Worm (Caenorhabditis elegans): ENCODE data around the gene C07H6.2.

The C07H6.2 gene

DNA sequence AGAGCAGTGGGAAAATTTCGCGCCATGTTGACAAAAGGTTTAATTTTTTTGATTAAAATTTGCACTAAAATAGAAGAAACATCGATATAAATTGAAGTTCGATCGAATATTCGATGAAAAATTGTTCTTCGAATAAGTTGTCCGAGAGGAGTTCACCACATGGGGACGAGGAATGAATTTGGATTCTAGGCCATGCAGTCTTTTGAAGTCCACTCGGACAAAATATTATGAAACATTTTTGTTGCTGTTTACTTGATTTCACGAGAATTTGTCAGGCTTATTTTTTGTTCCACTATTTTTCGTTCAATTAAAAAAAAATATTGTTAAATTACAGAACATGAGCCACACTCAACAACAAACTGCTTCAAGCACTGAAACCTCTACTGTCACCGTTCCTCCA, at the start of gene C07H6.2, which contains the start of gene cux-7:
C07H6.2 (plus strand) TSS at position 338 of the 400 bp plus-strand sequence.
cux-7 (minus strand) TSS at position 174 of the 400 bp plus-strand sequence.
- TF ChIP-seq C17E4.6 (GFP tag; IDR thresholded peaks at IDR 0.05) (peak; percentile 59; the same call in 1 of the 2 replicates), hrde-1 (tag; optimal IDR thresholded peaks at IDR 0.05; ENCODE audit: borderline replicate concordance) (peak; percentile 89), bed-2 (GFP tag; IDR thresholded peaks at IDR 0.05) (peak; percentile 96), somi-1 (GFP tag; optimal IDR thresholded peaks at IDR 0.05) (peak; percentile 74), K11D2.4 (GFP tag; IDR thresholded peaks at IDR 0.05) (peak; percentile 87), ceh-91 (GFP tag; IDR thresholded peaks at IDR 0.05) (peak; percentile 75; the same call in 1 of the 2 replicates), hlh-26 (GFP tag; conservative IDR thresholded peaks at IDR 0.05) (no peak), mcd-1 (GFP tag; IDR thresholded peaks at IDR 0.05) (peak; percentile 88), him-1 (tag; optimal IDR thresholded peaks at IDR 0.05) (peak; percentile 66), nhr-179 (tag; optimal IDR thresholded peaks at IDR 0.05) (no peak), F10E7.11 (tag; optimal IDR thresholded peaks at IDR 0.05) (peak; percentile 80), snpc-4 (GFP tag; optimal IDR thresholded peaks at IDR 0.05) (peak; percentile 16), snpc-4 (tag; optimal IDR thresholded peaks at IDR 0.05) (peak in 2 of 4 experiments; percentile 63 to 78), athp-1 (tag; optimal IDR thresholded peaks at IDR 0.05) (peak; percentile 80), lin-35 (GFP tag; optimal IDR thresholded peaks at IDR 0.05) (peak in 2 of 3 experiments; percentile 10 to 91), F57C9.4 (tag; optimal IDR thresholded peaks at IDR 0.05) (peak; percentile 97), atf-7 (tag; optimal IDR thresholded peaks at IDR 0.05) (peak; percentile 74), egl-18 (GFP tag; IDR thresholded peaks at IDR 0.05) (0 out of 2 replicates have a peak, but pooled peaks have one; percentile 76), snpc-1.3 (tag; optimal IDR thresholded peaks at IDR 0.05; ENCODE audit: insufficient read depth) (peak; percentile 50), T07F8.4 (tag; optimal IDR thresholded peaks at IDR 0.05) (peak; percentile 41), hsf-1 (GFP tag; IDR thresholded peaks at IDR 0.05) (peak; percentile 45; the same call in 1 of the 2 replicates), ceh-58 (GFP tag; IDR thresholded peaks at IDR 0.05) (no peak), chd-7 (tag; optimal IDR thresholded peaks at IDR 0.05) (peak; percentile 88), F57A8.1 (GFP tag; optimal IDR thresholded peaks at IDR 0.05) (no peak), nhr-90 (tag; optimal IDR thresholded peaks at IDR 0.05) (no peak), ekl-4 (GFP tag; IDR thresholded peaks at IDR 0.05) (peak; percentile 93), aptf-2 (GFP tag; conservative IDR thresholded peaks at IDR 0.05) (peak; percentile 85), lsl-1 (GFP tag; optimal IDR thresholded peaks at IDR 0.05) (peak; percentile 65), ceh-79 (tag; optimal IDR thresholded peaks at IDR 0.05) (peak; percentile 84), gei-17 (GFP tag; optimal IDR thresholded peaks at IDR 0.05) (no peak), unc-62 (GFP tag; optimal IDR thresholded peaks at IDR 0.05) (no peak), ztf-6 (GFP tag; IDR thresholded peaks at IDR 0.05) (peak; percentile 79), egrh-3 (GFP tag; IDR thresholded peaks at IDR 0.05) (peak; percentile 45; the same call in 1 of the 2 replicates), Y79H2A.3 (GFP tag; conservative IDR thresholded peaks at IDR 0.05) (peak; percentile 49; the same call in 1 of the 2 replicates), lir-1 (GFP tag; conservative IDR thresholded peaks at IDR 0.05) (peak; percentile 92), ama-1 (optimal IDR thresholded peaks at IDR 0.05) (no peak), ama-1 (GFP tag; optimal IDR thresholded peaks at IDR 0.05) (no peak), lin-26 (GFP tag; IDR thresholded peaks at IDR 0.05) (no peak), fkh-3 (tag; optimal IDR thresholded peaks at IDR 0.05) (no peak), K12H6.12 (tag; optimal IDR thresholded peaks at IDR 0.05) (peak; percentile 92), Y67H2A.10 (GFP tag; conservative IDR thresholded peaks at IDR 0.05) (peak; percentile 63; the same call in 1 of the 2 replicates), nhr-120 (GFP tag; IDR thresholded peaks at IDR 0.05) (0 out of 2 replicates have a peak, but pooled peaks have one; percentile 59), nfya-1 (tag; optimal IDR thresholded peaks at IDR 0.05; ENCODE audit: borderline replicate concordance, insufficient read depth) (no peak), let-526 (GFP tag; IDR thresholded peaks at IDR 0.05) (peak; percentile 95), dpff-1 (tag; optimal IDR thresholded peaks at IDR 0.05) (no peak), nfyb-1 (GFP tag; IDR thresholded peaks at IDR 0.05) (peak; percentile 93), Y53G8AR.9 (GFP tag; conservative IDR thresholded peaks at IDR 0.05) (peak; percentile 80), ztf-25 (GFP tag; IDR thresholded peaks at IDR 0.05) (0 out of 2 replicates have a peak, but pooled peaks have one; percentile 22)
